Fruit fly (Drosophila melanogaster) whole organism, prepupa: ENCODE measurements around the gene Datp.

Experiments
- Blimp-1 ChIP-seq: fragments of 200-800 bp; sonication (Bioruptor generic); optimal IDR thresholded peaks from 3 replicates; lab custom pipeline; 2017; ENCODE audit warnings: missing biosample characterization, missing genetic modification characterization, mild to moderate bottlenecking, moderate library complexity, missing genetic modification reagents
- CG10631 ChIP-seq: fragments of 200-800 bp; sonication (Bioruptor generic); optimal IDR thresholded peaks from 2 replicates; lab custom pipeline; 2016; ENCODE audit warnings: missing biosample characterization, missing genetic modification characterization
- CG10669 ChIP-seq: fragments of 200-800 bp; sonication (Bioruptor generic); optimal IDR thresholded peaks from 3 replicates; lab custom pipeline; 2018; ENCODE audit warnings: missing biosample characterization, mild to moderate bottlenecking, missing genetic modification characterization, moderate library complexity
- CG11294 ChIP-seq: fragments of 200-800 bp; sonication (Bioruptor generic); IDR thresholded peaks from 2 replicates; pipeline ENCODE4 v1.3.6; 2022; ENCODE audit warnings: missing biosample characterization, missing genetic modification characterization
- CG11762 ChIP-seq: fragments of 200-800 bp; sonication (Bioruptor generic); optimal IDR thresholded peaks from 3 replicates; lab custom pipeline; 2016; ENCODE audit warnings: missing biosample characterization, missing genetic modification characterization; ENCODE audit not compliant: insufficient read depth
- CG11902 ChIP-seq: fragments of 200-800 bp; sonication (Bioruptor generic); optimal IDR thresholded peaks from 3 replicates; lab custom pipeline; 2016; ENCODE audit warnings: missing biosample characterization, missing genetic modification characterization
- CG15336 ChIP-seq: fragments of 200-800 bp; sonication (Bioruptor generic); IDR thresholded peaks from 2 replicates; pipeline ENCODE4 v1.3.6; 2022; ENCODE audit warnings: missing biosample characterization, missing genetic modification characterization
- CG1621 ChIP-seq: fragments of 200-800 bp; sonication (Bioruptor generic); optimal IDR thresholded peaks from 3 replicates; lab custom pipeline; 2018; ENCODE audit warnings: missing biosample characterization, mild to moderate bottlenecking, missing genetic modification characterization
- CG16779 ChIP-seq: fragments of 200-800 bp; sonication (Bioruptor generic); optimal IDR thresholded peaks from 3 replicates; lab custom pipeline; 2017; ENCODE audit warnings: missing biosample characterization, mild to moderate bottlenecking, missing genetic modification characterization
- CG3032 ChIP-seq: fragments of 200-800 bp; optimal IDR thresholded peaks from 2 replicates; lab custom pipeline; 2019; ENCODE audit warnings: missing biosample characterization, mild to moderate bottlenecking, missing genetic modification characterization, moderate library complexity
- CG31627 ChIP-seq: fragments of 200-800 bp; sonication (Bioruptor generic); optimal IDR thresholded peaks from 3 replicates; lab custom pipeline; 2016; ENCODE audit warnings: missing biosample characterization, missing genetic modification characterization
- CG3919 ChIP-seq: fragments of 200-800 bp; sonication (Bioruptor generic); optimal IDR thresholded peaks from 3 replicates; lab custom pipeline; 2016; ENCODE audit warnings: missing biosample characterization, missing genetic modification characterization
- CG4318 ChIP-seq: fragments of 200-800 bp; sonication (Bioruptor generic); optimal IDR thresholded peaks from 3 replicates; lab custom pipeline; 2017; ENCODE audit warnings: missing biosample characterization, mild to moderate bottlenecking, missing genetic modification characterization
- CG6163 ChIP-seq: fragments of 200-800 bp; sonication (Bioruptor generic); IDR thresholded peaks from 3 replicates; pipeline ENCODE4 v1.3.6; 2022; ENCODE audit warnings: missing biosample characterization, missing genetic modification characterization
- CG6792 ChIP-seq: fragments of 200-800 bp; sonication (Bioruptor generic); optimal IDR thresholded peaks from 3 replicates; lab custom pipeline; 2016; ENCODE audit warnings: missing biosample characterization, missing genetic modification characterization
- CG6808 ChIP-seq: fragments of 200-800 bp; sonication (Bioruptor generic); optimal IDR thresholded peaks from 3 replicates; lab custom pipeline; 2017; ENCODE audit warnings: missing biosample characterization, missing genetic modification characterization, mild to moderate bottlenecking, moderate library complexity, missing genetic modification reagents
- CG6854 ChIP-seq: fragments of 200-800 bp; sonication (Bioruptor generic); optimal IDR thresholded peaks from 2 replicates; lab custom pipeline; 2017; ENCODE audit warnings: missing biosample characterization, mild to moderate bottlenecking, missing genetic modification characterization
- CG7368 ChIP-seq: fragments of 200-800 bp; sonication (Bioruptor generic); optimal IDR thresholded peaks from 3 replicates; lab custom pipeline; 2016; ENCODE audit warnings: missing biosample characterization, missing genetic modification characterization
- CG8119 ChIP-seq: fragments of 200-800 bp; sonication (Bioruptor generic); IDR thresholded peaks from 3 replicates; pipeline ENCODE4 v1.3.6; 2022; ENCODE audit warnings: missing biosample characterization, missing genetic modification characterization
- CG8319 ChIP-seq: fragments of 200-800 bp; sonication (Bioruptor generic); optimal IDR thresholded peaks from 3 replicates; lab custom pipeline; 2016; ENCODE audit warnings: missing biosample characterization, missing genetic modification characterization
- CG8632 ChIP-seq: fragments of 200-800 bp; sonication (Bioruptor generic); optimal IDR thresholded peaks from 3 replicates; lab custom pipeline; 2016; ENCODE audit warnings: missing biosample characterization, missing genetic modification characterization
- CG9139 ChIP-seq: fragments of 200-800 bp; sonication (Bioruptor generic); optimal IDR thresholded peaks from 3 replicates; lab custom pipeline; 2017; ENCODE audit warnings: missing biosample characterization, mild to moderate bottlenecking, missing genetic modification characterization
- Eip75B ChIP-seq: fragments of 200-800 bp; sonication (Bioruptor generic); optimal IDR thresholded peaks from 3 replicates; lab custom pipeline; 2016; ENCODE audit warnings: missing biosample characterization, missing genetic modification characterization
- Eip78C ChIP-seq: fragments of 200-800 bp; sonication (Bioruptor generic); peaks from one replicate; lab custom pipeline; 2016; ENCODE audit warnings: missing biosample characterization, missing genetic modification characterization
- Eip93F ChIP-seq: fragments of 200-800 bp; sonication (Bioruptor generic); optimal IDR thresholded peaks from 2 replicates; lab custom pipeline; 2016; ENCODE audit warnings: missing biosample characterization, mild to moderate bottlenecking, missing genetic modification characterization
- Ets21C ChIP-seq: fragments of 200-800 bp; sonication (Bioruptor generic); optimal IDR thresholded peaks from 3 replicates; lab custom pipeline; 2016; ENCODE audit warnings: missing biosample characterization, missing genetic modification characterization
- Hr38 ChIP-seq: sonication (Bioruptor generic); optimal IDR thresholded peaks from 2 replicates; lab custom pipeline; 2016; ENCODE audit warnings: missing biosample characterization, missing genetic modification characterization
- Lpt ChIP-seq: fragments of 200-800 bp; sonication (Bioruptor generic); optimal IDR thresholded peaks from 3 replicates; lab custom pipeline; 2016; ENCODE audit warnings: missing biosample characterization, missing genetic modification characterization
- Met ChIP-seq: fragments of 200-800 bp; sonication (Bioruptor generic); optimal IDR thresholded peaks from 3 replicates; lab custom pipeline; 2016; ENCODE audit warnings: missing biosample characterization, missing genetic modification characterization
- Smox ChIP-seq: fragments of 200-800 bp; sonication (Bioruptor generic); optimal IDR thresholded peaks from 3 replicates; lab custom pipeline; 2016; ENCODE audit warnings: missing biosample characterization, missing genetic modification characterization
- Sox14 ChIP-seq: fragments of 200-800 bp; sonication (Bioruptor generic); optimal IDR thresholded peaks from 3 replicates; lab custom pipeline; 2016; ENCODE audit warnings: missing biosample characterization, missing genetic modification characterization
- Sox15 ChIP-seq: fragments of 200-800 bp; sonication (Bioruptor generic); optimal IDR thresholded peaks from 3 replicates; lab custom pipeline; 2016; ENCODE audit warnings: missing biosample characterization, missing genetic modification characterization
- achi ChIP-seq: fragments of 200-800 bp; sonication (Bioruptor generic); optimal IDR thresholded peaks from 3 replicates; lab custom pipeline; 2016; ENCODE audit warnings: missing biosample characterization, missing genetic modification characterization
- acj6 ChIP-seq: fragments of 200-800 bp; sonication (Bioruptor generic); optimal IDR thresholded peaks from 3 replicates; lab custom pipeline; 2016; ENCODE audit warnings: missing biosample characterization, missing genetic modification characterization
- cyc ChIP-seq: fragments of 200-800 bp; sonication (Bioruptor generic); optimal IDR thresholded peaks from 3 replicates; lab custom pipeline; 2016; ENCODE audit warnings: missing biosample characterization, missing genetic modification characterization
- dac ChIP-seq: fragments of 200-800 bp; sonication (Bioruptor generic); optimal IDR thresholded peaks from 2 replicates; lab custom pipeline; 2017; ENCODE audit warnings: missing biosample characterization, mild to moderate bottlenecking, missing genetic modification characterization
- dsx ChIP-seq: fragments of 200-800 bp; optimal IDR thresholded peaks from 3 replicates; lab custom pipeline; 2019; ENCODE audit warnings: missing biosample characterization, mild to moderate bottlenecking, missing genetic modification characterization, moderate library complexity; ENCODE audit not compliant: poor library complexity, severe bottlenecking
- eg ChIP-seq: fragments of 200-800 bp; sonication (Bioruptor generic); IDR thresholded peaks from 3 replicates; pipeline ENCODE4 v1.3.6; 2022; ENCODE audit warnings: missing biosample characterization, missing genetic modification characterization
- esn ChIP-seq: fragments of 200-800 bp; sonication (Bioruptor generic); optimal IDR thresholded peaks from 2 replicates; lab custom pipeline; 2016; ENCODE audit warnings: missing biosample characterization, mild to moderate bottlenecking, missing genetic modification characterization, moderate library complexity
- fd85E ChIP-seq: fragments of 200-800 bp; sonication (Bioruptor generic); optimal IDR thresholded peaks from 3 replicates; lab custom pipeline; 2016; ENCODE audit warnings: missing biosample characterization, missing genetic modification characterization
- pdm3 ChIP-seq: fragments of 200-800 bp; sonication (Bioruptor generic); optimal IDR thresholded peaks from 3 replicates; lab custom pipeline; 2016; ENCODE audit warnings: missing biosample characterization, missing genetic modification characterization
- salr ChIP-seq, 2 experiments: fragments of 200-800 bp; sonication (Bioruptor generic); optimal IDR thresholded peaks; 3 replicates each; lab custom pipeline; 2016 to 2018; ENCODE audit warnings: missing biosample characterization in 2 of 2, missing genetic modification characterization in 2 of 2, mild to moderate bottlenecking in 1 of 2
- spab ChIP-seq: fragments of 200-800 bp; sonication (Bioruptor generic); optimal IDR thresholded peaks from 2 replicates; lab custom pipeline; 2017; ENCODE audit warnings: missing biosample characterization, mild to moderate bottlenecking, missing genetic modification characterization, missing genetic modification reagents
- ss ChIP-seq, 2 experiments: fragments of 200-800 bp; sonication (Bioruptor generic); optimal IDR thresholded peaks; 2 replicates in 1 of 2; 3 replicates in 1 of 2; lab custom pipeline; 2017 to 2018; ENCODE audit warnings: mild to moderate bottlenecking in 2 of 2, missing biosample characterization in 2 of 2, missing genetic modification characterization in 2 of 2, moderate library complexity in 1 of 2
- svp ChIP-seq: fragments of 200-800 bp; sonication (Bioruptor generic); peaks from one replicate; lab custom pipeline; 2016; ENCODE audit warnings: missing biosample characterization, missing genetic modification characterization

The Datp gene

DNA sequence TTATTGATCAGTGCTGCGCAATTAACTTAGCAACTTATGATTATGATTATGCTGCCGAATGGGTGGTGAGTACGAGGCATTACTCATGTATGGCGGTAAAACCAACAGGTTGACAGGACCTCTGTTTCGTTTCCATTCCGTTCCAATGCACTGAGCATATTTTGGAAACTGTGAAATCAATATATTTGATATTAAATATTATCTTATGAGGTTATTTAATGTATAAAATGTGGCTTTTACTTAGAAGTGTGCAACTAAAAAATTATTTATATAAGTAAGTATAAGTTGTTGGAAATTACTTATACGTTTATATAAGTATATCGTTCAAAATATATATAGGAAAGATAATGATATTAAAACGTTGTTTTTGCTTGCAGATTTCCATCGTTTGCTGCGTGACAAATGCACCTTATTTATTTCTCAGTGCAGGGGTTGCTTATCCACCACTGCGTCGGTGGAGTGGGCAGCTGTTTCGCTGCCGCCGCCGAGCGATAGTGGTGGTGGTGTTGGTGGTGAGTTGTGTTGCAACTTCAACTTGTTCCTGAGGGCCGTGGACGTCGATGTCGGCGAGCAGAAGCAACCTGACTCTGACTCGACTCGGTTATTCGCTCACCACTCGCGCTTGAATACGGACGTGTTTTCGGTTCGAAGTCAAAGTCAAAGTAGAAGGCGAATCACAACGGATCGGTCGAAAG lies 45.6 kb upstream of the Datp start, which contains the start of gene bib (continued):
- TF ChIP-seq CG11902 (GFP tag; lab: Kevin White, UChicago), result peak; percentile 64
- TF ChIP-seq Eip75B (GFP tag; lab: Kevin White, UChicago), result peak; percentile 81
- peak; percentile 76 for TF ChIP-seq cyc (GFP tag; lab: Kevin White, UChicago)
- peak; percentile 82 for TF ChIP-seq pdm3 (GFP tag; lab: Kevin White, UChicago)
- peak; percentile 73 for TF ChIP-seq CG7368 (GFP tag; lab: Kevin White, UChicago)
- TF ChIP-seq Sox14 (GFP tag; lab: Kevin White, UChicago), result peak; percentile 75
- peak; percentile 88 for TF ChIP-seq CG6792 (GFP tag; lab: Kevin White, UChicago)
- TF ChIP-seq dsx, result peak; percentile 91
- peak; percentile 96 for TF ChIP-seq Eip78C (GFP tag; lab: Kevin White, UChicago)
- peak; percentile 90 for TF ChIP-seq CG6808
- peak; percentile 93 for TF ChIP-seq CG3032 (tag; lab: Kevin White, UChicago)
- TF ChIP-seq achi (GFP tag; lab: Kevin White, UChicago), result peak; percentile 91
- peak; percentile 75 for TF ChIP-seq CG8319 (GFP tag; lab: Kevin White, UChicago)
- TF ChIP-seq CG6854 (GFP tag; lab: Kevin White, UChicago), result peak; percentile 79
- TF ChIP-seq CG11294 (GFP tag; lab: Robert Waterston, UW), result peak; percentile 54; the same call in 1 of the 2 replicates
- TF ChIP-seq dac (GFP tag; lab: Kevin White, UChicago), result peak; percentile 38
- peak; percentile 51 for TF ChIP-seq Blimp-1
- peak; percentile 90 for TF ChIP-seq esn (GFP tag; lab: Kevin White, UChicago)

DNA sequence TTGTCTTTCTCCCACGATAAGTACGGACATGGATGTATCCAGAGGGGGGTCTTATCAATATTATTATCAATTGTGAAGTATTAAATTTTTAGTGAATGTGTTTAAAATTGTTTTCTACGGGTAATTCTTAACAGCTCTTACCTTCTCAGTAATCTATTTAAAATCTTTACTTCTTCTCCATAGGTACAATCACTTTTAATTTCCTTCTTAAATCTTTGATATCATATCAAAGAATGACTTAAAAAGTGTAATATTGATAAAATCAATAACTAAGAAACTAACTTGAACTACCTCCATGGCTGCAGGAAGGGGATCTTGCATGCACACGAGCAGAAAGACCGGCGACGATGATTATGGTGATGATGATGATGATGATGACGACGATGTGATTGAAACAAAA lies 43.9 kb upstream of the Datp start:
- TF ChIP-seq Sox15 (peak; percentile 59), CG11902 (GFP tag; lab: Kevin White, UChicago) (peak; percentile 54), cyc (GFP tag; lab: Kevin White, UChicago) (peak; percentile 80), svp (GFP tag; lab: Kevin White, UChicago) (peak; percentile 92), Hr38 (no peak), CG31627 (GFP tag; lab: Kevin White, UChicago) (peak; percentile 58), ss (GFP tag; optimal IDR thresholded peaks at IDR 0.05; lab: Kevin White, UChicago) (peak; percentile 52 to 81), CG9139 (GFP tag; lab: Kevin White, UChicago) (peak; percentile 40), esn (GFP tag; lab: Kevin White, UChicago) (peak; percentile 81), CG6808 (peak; percentile 69), CG1621 (tag; lab: Kevin White, UChicago) (no peak), Blimp-1 (peak; percentile 55), eg (GFP tag; lab: Robert Waterston, UW) (no peak), Eip78C (GFP tag; lab: Kevin White, UChicago) (peak; percentile 94), CG16779 (peak; percentile 63), Ets21C (GFP tag; lab: Kevin White, UChicago) (peak; percentile 45), Met (GFP tag; lab: Kevin White, UChicago) (peak; percentile 92), acj6 (GFP tag; lab: Kevin White, UChicago) (peak; percentile 84), CG10669 (peak; percentile 65), CG4318 (no peak), dac (GFP tag; lab: Kevin White, UChicago) (no peak), pdm3 (GFP tag; lab: Kevin White, UChicago) (peak; percentile 64), Sox14 (GFP tag; lab: Kevin White, UChicago) (peak; percentile 9), Smox (GFP tag; lab: Kevin White, UChicago) (peak; percentile 83), dsx (peak; percentile 69), CG15336 (no peak), achi (GFP tag; lab: Kevin White, UChicago) (peak; percentile 71), CG8119 (GFP tag; lab: Robert Waterston, UW) (no peak), CG7368 (GFP tag; lab: Kevin White, UChicago) (peak; percentile 63), salr (GFP tag; optimal IDR thresholded peaks at IDR 0.05; lab: Kevin White, UChicago) (no peak), CG6163 (no peak; the same call in 2 of the 3 replicates), spab (peak; percentile 59), fd85E (GFP tag; lab: Kevin White, UChicago) (peak; percentile 37), CG10631 (peak; percentile 65), Lpt (no peak), CG6792 (GFP tag; lab: Kevin White, UChicago) (peak; percentile 59), Eip93F (GFP tag; lab: Kevin White, UChicago) (peak; percentile 44), CG8632 (peak; percentile 68), CG6854 (GFP tag; lab: Kevin White, UChicago) (peak; percentile 56), CG3919 (GFP tag; lab: Kevin White, UChicago) (peak; percentile 77), CG11762 (GFP tag; lab: Kevin White, UChicago) (peak; percentile 42), Eip75B (GFP tag; lab: Kevin White, UChicago) (peak; percentile 69), CG11294 (GFP tag; lab: Robert Waterston, UW) (no peak)
